Fruit fly (Drosophila melanogaster): ENCODE measurements around the gene Delta.

The Delta gene

dm6 chr3R:19299742-19300395 is 26.1 kb downstream of the Delta start:
- TF ChIP-seq cnc (optimal IDR thresholded peaks at IDR 0.05), result no peak
- TF ChIP-seq tj (GFP tag; optimal IDR thresholded peaks at IDR 0.05), result peak; percentile 5

DNA sequence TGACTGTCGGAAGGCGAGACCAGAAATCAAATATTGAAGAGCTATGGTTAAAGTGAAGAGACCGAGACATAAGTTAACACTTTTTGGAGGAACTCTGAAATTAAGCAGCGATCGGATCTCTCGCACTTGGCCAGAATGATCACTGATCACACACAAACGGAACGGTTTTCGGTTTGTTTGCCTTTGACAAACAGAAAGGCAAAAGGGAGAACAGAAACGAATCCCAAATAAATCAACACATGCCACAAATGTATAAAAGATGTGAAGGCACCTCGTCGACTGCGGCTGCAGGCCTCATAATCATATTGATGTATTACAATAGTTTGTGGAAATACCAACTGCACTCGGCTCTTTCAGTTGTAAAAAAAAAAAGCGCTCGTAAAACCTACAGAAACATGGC is 27.8 kb downstream of the Delta start:
- TF ChIP-seq tj (GFP tag; optimal IDR thresholded peaks at IDR 0.05), result no peak

- TF ChIP-seq Clk (GFP tag; optimal IDR thresholded peaks at IDR 0.05) (no peak), kay (GFP tag; ENCODE audit: borderline replicate concordance) (no peak), pad (GFP tag; optimal IDR thresholded peaks at IDR 0.05) (no peak), CG14711 (tag; optimal IDR thresholded peaks at IDR 0.05) (no peak), toe (GFP tag; optimal IDR thresholded peaks at IDR 0.05) (no peak), CG7045 (GFP tag; optimal IDR thresholded peaks at IDR 0.05) (no peak), Crg-1 (GFP tag; optimal IDR thresholded peaks at IDR 0.05) (no peak), CG1620 (GFP tag; optimal IDR thresholded peaks at IDR 0.05) (no peak), CG12768 (GFP tag; optimal IDR thresholded peaks at IDR 0.05) (no peak), CG7101 (tag; optimal IDR thresholded peaks at IDR 0.05) (no peak)
Measured at dm6 chr3R:19297595-19297994, 28.4 kb downstream of the Delta start, which contains the start of gene CG44174. Gene CG44174 (minus strand): TSS chr3R:19297695.

dm6 chr3R:19293873-19294272 is 32.1 kb downstream of the Delta start:
- TF ChIP-seq cnc (optimal IDR thresholded peaks at IDR 0.05) (no peak), tj (GFP tag; optimal IDR thresholded peaks at IDR 0.05) (no peak), CG1620 (GFP tag; optimal IDR thresholded peaks at IDR 0.05) (no peak), toe (GFP tag; optimal IDR thresholded peaks at IDR 0.05) (no peak), Clk (GFP tag; optimal IDR thresholded peaks at IDR 0.05) (no peak), ovo (GFP tag; optimal IDR thresholded peaks at IDR 0.05) (no peak), kay (GFP tag; ENCODE audit: borderline replicate concordance) (no peak), CG12768 (GFP tag; optimal IDR thresholded peaks at IDR 0.05) (no peak), CG14711 (tag; optimal IDR thresholded peaks at IDR 0.05) (no peak), CG33017 (tag; optimal IDR thresholded peaks at IDR 0.05) (no peak), pad (GFP tag; optimal IDR thresholded peaks at IDR 0.05) (no peak), Hr96 (GFP tag; optimal IDR thresholded peaks at IDR 0.05) (no peak), CG11617 (GFP tag; optimal IDR thresholded peaks at IDR 0.05) (no peak), Crg-1 (GFP tag; optimal IDR thresholded peaks at IDR 0.05) (no peak), Mnt (GFP tag; optimal IDR thresholded peaks at IDR 0.05) (no peak), cic (GFP tag; optimal IDR thresholded peaks at IDR 0.05) (no peak)

DNA sequence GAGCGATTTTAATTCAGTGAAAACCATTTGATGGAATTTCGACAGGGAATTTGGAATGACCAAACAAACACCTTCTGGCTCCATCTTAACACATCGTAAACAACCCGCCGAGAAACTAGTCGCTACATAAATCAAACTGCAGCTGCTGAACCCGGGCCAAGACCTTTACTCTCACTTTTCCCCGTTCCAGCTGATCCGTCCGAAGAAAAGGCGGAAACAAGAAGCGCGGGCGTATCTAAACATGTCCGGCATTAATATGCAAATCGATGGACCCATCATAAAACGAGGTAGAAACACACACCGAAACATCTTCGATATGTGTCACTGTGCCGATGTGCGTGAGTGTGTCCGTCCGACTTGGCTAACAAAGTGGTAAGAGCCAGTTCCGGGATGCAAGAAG is 33.0 kb downstream of the Delta start:
- TF ChIP-seq CG5204 (GFP tag; optimal IDR thresholded peaks at IDR 0.05), result no peak
- no peak for TF ChIP-seq tj (GFP tag; optimal IDR thresholded peaks at IDR 0.05)
- TF ChIP-seq ovo (GFP tag; optimal IDR thresholded peaks at IDR 0.05), result no peak
- TF ChIP-seq Clk (GFP tag; optimal IDR thresholded peaks at IDR 0.05), result no peak
- TF ChIP-seq bab1 (GFP tag; optimal IDR thresholded peaks at IDR 0.05), result no peak
- no peak for TF ChIP-seq CG12768 (GFP tag; optimal IDR thresholded peaks at IDR 0.05)
- TF ChIP-seq kay (GFP tag; ENCODE audit: borderline replicate concordance), result no peak
- no peak for TF ChIP-seq cic (GFP tag; optimal IDR thresholded peaks at IDR 0.05)

DNA sequence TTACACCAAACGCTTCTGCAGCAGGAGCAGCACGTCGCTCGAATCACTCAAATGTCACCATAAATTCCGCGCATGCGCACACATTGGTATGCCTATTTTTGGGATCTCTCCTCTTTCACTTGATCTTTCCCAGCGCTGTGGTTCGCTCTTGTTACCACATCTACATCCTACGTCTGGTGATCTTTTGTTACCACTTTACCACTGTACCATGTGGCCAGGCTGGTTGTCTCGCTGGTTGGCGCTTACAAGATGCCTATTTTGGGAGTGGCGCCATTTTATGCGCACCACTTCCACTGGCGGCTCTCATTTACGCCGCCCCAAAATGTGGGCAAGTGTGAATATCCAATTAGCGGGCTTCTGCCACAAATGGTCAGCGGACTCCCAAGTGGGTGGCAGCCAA is 38.3 kb downstream of the Delta start:
- TF ChIP-seq cnc (optimal IDR thresholded peaks at IDR 0.05), result no peak
- no peak for TF ChIP-seq Crg-1 (GFP tag; optimal IDR thresholded peaks at IDR 0.05)
- TF ChIP-seq bab1 (GFP tag; optimal IDR thresholded peaks at IDR 0.05), result no peak
- TF ChIP-seq CG12768 (GFP tag; optimal IDR thresholded peaks at IDR 0.05), result no peak
- no peak for TF ChIP-seq CG1620 (GFP tag; optimal IDR thresholded peaks at IDR 0.05)
- TF ChIP-seq cic (GFP tag; optimal IDR thresholded peaks at IDR 0.05), result no peak
- TF ChIP-seq CG7101 (tag; optimal IDR thresholded peaks at IDR 0.05), result no peak
- no peak for TF ChIP-seq tj (GFP tag; optimal IDR thresholded peaks at IDR 0.05)
- no peak for TF ChIP-seq toe (GFP tag; optimal IDR thresholded peaks at IDR 0.05)
- TF ChIP-seq CG5204 (GFP tag; optimal IDR thresholded peaks at IDR 0.05), result no peak
- TF ChIP-seq kay (GFP tag; ENCODE audit: borderline replicate concordance), result no peak
- TF ChIP-seq CG14711 (tag; optimal IDR thresholded peaks at IDR 0.05), result no peak
- TF ChIP-seq ovo (GFP tag; optimal IDR thresholded peaks at IDR 0.05), result no peak
- no peak for TF ChIP-seq Mnt (GFP tag; optimal IDR thresholded peaks at IDR 0.05)
- no peak for TF ChIP-seq CG7045 (GFP tag; optimal IDR thresholded peaks at IDR 0.05)
- no peak for TF ChIP-seq Clk (GFP tag; optimal IDR thresholded peaks at IDR 0.05)
- no peak for TF ChIP-seq CG33017 (tag; optimal IDR thresholded peaks at IDR 0.05)
- no peak for TF ChIP-seq CG11617 (GFP tag; optimal IDR thresholded peaks at IDR 0.05)

- TF ChIP-seq Clk (GFP tag; optimal IDR thresholded peaks at IDR 0.05) (no peak), CG7045 (GFP tag; optimal IDR thresholded peaks at IDR 0.05) (no peak), CG33017 (tag; optimal IDR thresholded peaks at IDR 0.05) (no peak), toe (GFP tag; optimal IDR thresholded peaks at IDR 0.05) (no peak), cic (GFP tag; optimal IDR thresholded peaks at IDR 0.05) (no peak), Hr96 (GFP tag; optimal IDR thresholded peaks at IDR 0.05) (no peak), CG1620 (GFP tag; optimal IDR thresholded peaks at IDR 0.05) (no peak), CG11617 (GFP tag; optimal IDR thresholded peaks at IDR 0.05) (no peak), bab1 (GFP tag; optimal IDR thresholded peaks at IDR 0.05) (no peak), CG12768 (GFP tag; optimal IDR thresholded peaks at IDR 0.05) (no peak), CG14711 (tag; optimal IDR thresholded peaks at IDR 0.05) (no peak), pad (GFP tag; optimal IDR thresholded peaks at IDR 0.05) (no peak), ovo (GFP tag; optimal IDR thresholded peaks at IDR 0.05) (no peak), Mnt (GFP tag; optimal IDR thresholded peaks at IDR 0.05) (no peak), CG5204 (GFP tag; optimal IDR thresholded peaks at IDR 0.05) (no peak), kay (GFP tag; ENCODE audit: borderline replicate concordance) (no peak), cnc (optimal IDR thresholded peaks at IDR 0.05) (no peak), tj (GFP tag; optimal IDR thresholded peaks at IDR 0.05) (no peak)
Measured at dm6 chr3R:19286488-19286887, 39.5 kb downstream of the Delta start.

All from whole organism, adult.